Fruit fly (Drosophila melanogaster) whole organism, embryonic: ENCODE data around the gene CG6709.

ENCODE experiments used
- CG11093 ChIP-seq: fragments of 200-800 bp; sonication (Bioruptor generic); IDR thresholded peaks from 3 replicates; pipeline ENCODE4 v1.3.6; 2022; ENCODE audit warnings: missing biosample characterization, missing genetic modification characterization
- CG13287 ChIP-seq: fragments of 200-800 bp; sonication (Bioruptor generic); IDR thresholded peaks from 2 replicates; pipeline ENCODE4 v1.3.6; 2022; ENCODE audit warnings: missing biosample characterization, missing genetic modification characterization; ENCODE audit not compliant: partially characterized antibody
- CG15514 ChIP-seq: fragments of 200-800 bp; sonication (Bioruptor generic); optimal IDR thresholded peaks from 3 replicates; lab custom pipeline; 2017; ENCODE audit warnings: missing biosample characterization, missing genetic modification characterization, mild to moderate bottlenecking, moderate library complexity, missing genetic modification reagents
- CG1602 ChIP-seq: fragments of 200-800 bp; sonication (Bioruptor generic); optimal IDR thresholded peaks from 3 replicates; lab custom pipeline; 2016; ENCODE audit warnings: missing biosample characterization, missing genetic modification characterization
- CG17385 ChIP-seq: fragments of 200-800 bp; sonication (Bioruptor generic); optimal IDR thresholded peaks from 3 replicates; lab custom pipeline; 2018; ENCODE audit warnings: missing biosample characterization, mild to moderate bottlenecking, missing genetic modification characterization
- CG18476 ChIP-seq: fragments of 200-800 bp; sonication (Bioruptor generic); optimal IDR thresholded peaks from 2 replicates; lab custom pipeline; 2016; ENCODE audit warnings: missing biosample characterization, mild to moderate bottlenecking, missing genetic modification characterization
- CG2116 ChIP-seq: fragments of 200-800 bp; sonication (Bioruptor generic); optimal IDR thresholded peaks from 3 replicates; lab custom pipeline; 2018; ENCODE audit warnings: missing biosample characterization, mild to moderate bottlenecking, missing genetic modification characterization
- CG2202 ChIP-seq: fragments of 200-800 bp; sonication (Bioruptor generic); optimal IDR thresholded peaks from 2 replicates; lab custom pipeline; 2018; ENCODE audit warnings: missing biosample characterization, mild to moderate bottlenecking, missing genetic modification characterization
- CG32532 ChIP-seq: fragments of 200-800 bp; sonication (Bioruptor generic); IDR thresholded peaks from 2 replicates; pipeline ENCODE4 v1.3.6; 2022; ENCODE audit warnings: missing biosample characterization, missing genetic modification characterization
- CG3726 ChIP-seq: fragments of 200-800 bp; sonication (Bioruptor generic); IDR thresholded peaks from 3 replicates; pipeline ENCODE4, ENCODE4 v1.3.6; 2022; ENCODE audit warnings: missing biosample characterization, missing genetic modification characterization
- CG4617 ChIP-seq: fragments of 200-800 bp; sonication (Bioruptor generic); optimal IDR thresholded peaks from 3 replicates; lab custom pipeline; 2016; ENCODE audit warnings: missing biosample characterization, missing genetic modification characterization, borderline replicate concordance
- CG6175 ChIP-seq: fragments of 200-800 bp; sonication (Bioruptor generic); IDR thresholded peaks from 3 replicates; pipeline ENCODE4 v1.3.6; 2022; ENCODE audit warnings: missing biosample characterization, missing genetic modification characterization
- CG7556 ChIP-seq: fragments of 200-800 bp; sonication (Bioruptor generic); optimal IDR thresholded peaks from 2 replicates; lab custom pipeline; 2017; ENCODE audit warnings: missing biosample characterization, mild to moderate bottlenecking, missing genetic modification characterization
- CG7963 ChIP-seq: fragments of 200-800 bp; sonication (Bioruptor generic); IDR thresholded peaks from 3 replicates; pipeline ENCODE4 v1.3.6; 2022; ENCODE audit warnings: missing biosample characterization, missing genetic modification characterization; ENCODE audit not compliant: partially characterized antibody
- CG8089 ChIP-seq: fragments of 200-800 bp; sonication (Bioruptor generic); optimal IDR thresholded peaks from 3 replicates; lab custom pipeline; 2016; ENCODE audit warnings: missing biosample characterization, missing genetic modification characterization
- CG8290 ChIP-seq, 3 experiments: fragments of 200-800 bp; sonication (Bioruptor generic); optimal IDR thresholded peaks; 2 replicates each; lab custom pipeline; 2016 to 2019; ENCODE audit warnings: missing biosample characterization in 3 of 3, missing genetic modification characterization in 3 of 3, mild to moderate bottlenecking in 2 of 3, moderate library complexity in 1 of 3
- CG8478 ChIP-seq: fragments of >200 bp; optimal IDR thresholded peaks from 2 replicates; lab custom pipeline; 2018
- CG8944 ChIP-seq: fragments of 200-800 bp; sonication (Bioruptor generic); optimal IDR thresholded peaks from 3 replicates; lab custom pipeline; 2016; ENCODE audit warnings: missing biosample characterization, missing genetic modification characterization
- CG9215 ChIP-seq: fragments of 200-800 bp; sonication (Bioruptor generic); IDR thresholded peaks from 2 replicates; pipeline ENCODE4 v1.3.6; 2022; ENCODE audit warnings: missing biosample characterization, missing genetic modification characterization
- CG9437 ChIP-seq: fragments of 200-800 bp; sonication (Bioruptor generic); optimal IDR thresholded peaks from 2 replicates; lab custom pipeline; 2018; ENCODE audit warnings: missing biosample characterization, mild to moderate bottlenecking, missing genetic modification characterization
- CG9932 ChIP-seq: fragments of 200-800 bp; sonication (Bioruptor generic); IDR thresholded peaks from 2 replicates; pipeline ENCODE4 v1.3.6; 2022; ENCODE audit warnings: missing biosample characterization, missing genetic modification characterization
- Dbx ChIP-seq: fragments of 200-800 bp; sonication (Bioruptor generic); IDR thresholded peaks from 3 replicates; pipeline ENCODE4 v1.3.6; 2022; ENCODE audit warnings: missing biosample characterization, missing genetic modification characterization
- Dp ChIP-seq: fragments of 200-800 bp; sonication (Bioruptor generic); optimal IDR thresholded peaks from 2 replicates; lab custom pipeline; 2018; ENCODE audit warnings: missing biosample characterization, mild to moderate bottlenecking, missing genetic modification characterization, moderate library complexity
- HmgD ChIP-seq: fragments of 200-800 bp; sonication (Bioruptor generic); optimal IDR thresholded peaks from 3 replicates; lab custom pipeline; 2016; ENCODE audit warnings: missing biosample characterization, missing genetic modification characterization
- Hmx ChIP-seq: fragments of 200-800 bp; sonication (Bioruptor generic); optimal IDR thresholded peaks from 2 replicates; lab custom pipeline; 2016; ENCODE audit warnings: missing biosample characterization, missing genetic modification characterization
- Jarid2 ChIP-seq: fragments of 200-800 bp; sonication (Bioruptor generic); optimal IDR thresholded peaks from 3 replicates; lab custom pipeline; 2017; ENCODE audit warnings: mild to moderate bottlenecking, missing biosample characterization, missing genetic modification reagents, missing genetic modification characterization
- NC2β ChIP-seq: fragments of 200-800 bp; sonication (Bioruptor generic); optimal IDR thresholded peaks from 2 replicates; lab custom pipeline; 2016; ENCODE audit warnings: missing biosample characterization, missing genetic modification characterization
- Neu2 ChIP-seq: fragments of 200-800 bp; sonication (Bioruptor generic); optimal IDR thresholded peaks from 3 replicates; lab custom pipeline; 2016; ENCODE audit warnings: missing biosample characterization, missing genetic modification characterization, borderline replicate concordance
- Poxn ChIP-seq: fragments of 200-800 bp; sonication (Bioruptor generic); IDR thresholded peaks from 2 replicates; pipeline ENCODE4 v1.3.6; 2022; ENCODE audit warnings: missing biosample characterization, missing genetic modification characterization
- Sox102F ChIP-seq: fragments of 200-800 bp; sonication (Bioruptor generic); optimal IDR thresholded peaks from 2 replicates; lab custom pipeline; 2018; ENCODE audit warnings: missing biosample characterization, mild to moderate bottlenecking, missing genetic modification characterization, moderate library complexity
- Stat92E ChIP-seq, 3 experiments: fragments of >200 bp in 2 of 3; fragments of 200-800 bp in 1 of 3; sonication (Bioruptor generic) in 1 of 3; optimal IDR thresholded peaks; 2 replicates each; lab custom pipeline; 2017 to 2019; ENCODE audit warnings: missing biosample characterization in 3 of 3, missing genetic modification characterization in 3 of 3, mild to moderate bottlenecking in 1 of 3, moderate library complexity in 1 of 3
- bsh ChIP-seq, 2 experiments: fragments of 200-800 bp; sonication (Bioruptor generic); optimal IDR thresholded peaks; 2 replicates each; lab custom pipeline; 2017 to 2018; ENCODE audit warnings: mild to moderate bottlenecking in 2 of 2, missing biosample characterization in 2 of 2, missing genetic modification characterization in 2 of 2, moderate library complexity in 1 of 2
- dpn ChIP-seq, 2 experiments: fragments of 200-800 bp; sonication (Bioruptor generic); optimal IDR thresholded peaks; 3 replicates each; lab custom pipeline; 2016; ENCODE audit warnings: missing biosample characterization in 2 of 2, missing genetic modification characterization in 2 of 2
- exex ChIP-seq: fragments of 200-800 bp; sonication (Bioruptor generic); optimal IDR thresholded peaks from 4 replicates; lab custom pipeline; 2018; ENCODE audit warnings: missing biosample characterization, mild to moderate bottlenecking, missing genetic modification characterization, moderate library complexity
- fd102C ChIP-seq: fragments of 200-800 bp; sonication (Bioruptor generic); optimal IDR thresholded peaks from 2 replicates; lab custom pipeline; 2018; ENCODE audit warnings: missing biosample characterization, mild to moderate bottlenecking, missing genetic modification characterization, moderate library complexity
- fd64A ChIP-seq: fragments of 200-800 bp; sonication (Bioruptor generic); optimal IDR thresholded peaks from 3 replicates; lab custom pipeline; 2018; ENCODE audit warnings: missing biosample characterization, mild to moderate bottlenecking, missing genetic modification characterization
- fru ChIP-seq: fragments of >200 bp; optimal IDR thresholded peaks from 2 replicates; lab custom pipeline; 2017
- kay ChIP-seq: fragments of 200-800 bp; sonication (Bioruptor generic); optimal IDR thresholded peaks from 2 replicates; lab custom pipeline; 2016; ENCODE audit warnings: missing biosample characterization, missing genetic modification characterization
- lab ChIP-seq: fragments of 200-800 bp; sonication (Bioruptor generic); optimal IDR thresholded peaks from 3 replicates; lab custom pipeline; 2017; ENCODE audit warnings: missing biosample characterization, missing genetic modification characterization, mild to moderate bottlenecking, moderate library complexity, missing genetic modification reagents
- nerfin-2 ChIP-seq: fragments of 200-800 bp; sonication (Bioruptor generic); IDR thresholded peaks from 2 replicates; pipeline ENCODE4 v1.3.6; 2022; ENCODE audit warnings: missing biosample characterization, missing genetic modification characterization; ENCODE audit not compliant: partially characterized antibody
- otp ChIP-seq: fragments of 200-800 bp; sonication (Bioruptor generic); IDR thresholded peaks from 3 replicates; pipeline ENCODE4, ENCODE4 v1.3.6; 2022; ENCODE audit warnings: missing biosample characterization, missing genetic modification characterization
- pfk ChIP-seq: fragments of 200-800 bp; sonication (Bioruptor generic); optimal IDR thresholded peaks from 2 replicates; lab custom pipeline; 2018; ENCODE audit warnings: missing biosample characterization, mild to moderate bottlenecking, missing genetic modification characterization, moderate library complexity
- phol ChIP-seq: fragments of 200-800 bp; sonication (Bioruptor generic); optimal IDR thresholded peaks from 3 replicates; lab custom pipeline; 2018; ENCODE audit warnings: missing biosample characterization, mild to moderate bottlenecking, missing genetic modification characterization, moderate library complexity
- pzg ChIP-seq: fragments of 200-800 bp; sonication (Bioruptor generic); optimal IDR thresholded peaks from 3 replicates; lab custom pipeline; 2018; ENCODE audit warnings: missing biosample characterization, mild to moderate bottlenecking, missing genetic modification characterization, moderate library complexity
- row ChIP-seq: fragments of 200-800 bp; sonication (Bioruptor generic); IDR thresholded peaks from 3 replicates; pipeline ENCODE4 v1.3.6; 2022; ENCODE audit warnings: missing biosample characterization, missing genetic modification characterization
- sd ChIP-seq: fragments of 200-800 bp; sonication (Bioruptor generic); optimal IDR thresholded peaks from 3 replicates; lab custom pipeline; 2018; ENCODE audit warnings: missing biosample characterization, mild to moderate bottlenecking, missing genetic modification characterization, moderate library complexity
- sisA ChIP-seq: fragments of 200-800 bp; sonication (Bioruptor generic); IDR thresholded peaks from 2 replicates; pipeline ENCODE4 v1.3.6; 2022; ENCODE audit warnings: missing biosample characterization, missing genetic modification characterization
- twi ChIP-seq: fragments of 200-800 bp; optimal IDR thresholded peaks from 2 replicates; lab custom pipeline; 2019; ENCODE audit warnings: missing biosample characterization, mild to moderate bottlenecking, missing genetic modification characterization, moderate library complexity
- unc-4 ChIP-seq: fragments of 200-800 bp; sonication (Bioruptor generic); IDR thresholded peaks from 2 replicates; pipeline ENCODE4 v1.3.6; 2022; ENCODE audit warnings: missing biosample characterization, missing genetic modification characterization; ENCODE audit not compliant: partially characterized antibody

CG6709 gene

DNA sequence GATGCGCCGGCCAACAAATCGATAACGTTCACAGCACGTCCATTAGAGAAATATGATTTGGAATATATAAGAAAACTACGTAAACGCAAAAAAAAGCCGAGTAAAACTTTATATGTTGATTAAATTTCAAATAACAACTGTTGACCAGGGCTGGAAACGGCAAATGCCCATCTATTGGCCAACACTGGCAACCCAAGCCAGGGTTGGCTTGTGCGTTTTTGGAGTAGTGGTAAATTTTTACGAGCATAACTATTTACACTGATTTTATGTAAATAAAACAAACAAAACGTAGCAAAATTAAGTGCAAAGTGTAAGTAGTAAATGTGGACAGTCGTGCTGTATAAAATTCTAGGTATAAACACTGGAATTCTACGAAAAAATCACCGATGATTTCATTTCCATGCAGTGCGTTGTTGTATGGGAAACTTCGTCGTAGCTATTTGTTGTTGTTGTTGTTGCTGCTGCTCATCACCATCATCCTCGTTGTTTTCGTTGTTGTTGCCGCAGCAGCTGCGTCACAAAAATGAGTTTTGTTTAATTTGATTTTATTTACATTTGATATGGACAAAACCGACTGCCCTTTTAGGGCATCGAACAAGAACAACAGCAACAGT, 4.6 kb upstream of the CG6709 start, which contains the start of gene nudE (continued):
- no peak for TF ChIP-seq Stat92E (GFP tag; optimal IDR thresholded peaks at IDR 0.05; lab: Kevin White, UChicago)
- TF ChIP-seq CG8089 (GFP tag; lab: Kevin White, UChicago): no peak
- no peak for TF ChIP-seq CG7963 (GFP tag; lab: Robert Waterston, UW)
- TF ChIP-seq CG3726: no peak
- TF ChIP-seq lab (GFP tag; lab: Kevin White, UChicago): peak; percentile 55
- peak; percentile 17 for TF ChIP-seq Neu2 (GFP tag; lab: Kevin White, UChicago)
- TF ChIP-seq CG2116: peak; percentile 26
- TF ChIP-seq Dp: peak; percentile 51
- TF ChIP-seq otp (GFP tag; lab: Robert Waterston, UW): no peak
- no peak for TF ChIP-seq CG9215 (GFP tag; lab: Robert Waterston, UW)
- TF ChIP-seq CG1602 (GFP tag; lab: Kevin White, UChicago): no peak
- TF ChIP-seq CG8478 (lab: Kevin White, UChicago): no peak
- TF ChIP-seq CG15514 (GFP tag; lab: Kevin White, UChicago): no peak
- no peak for TF ChIP-seq CG9437 (GFP tag; lab: Kevin White, UChicago)
- TF ChIP-seq CG8290 (GFP tag; optimal IDR thresholded peaks at IDR 0.05; lab: Kevin White, UChicago): peak; percentile 8
- peak in 1 of 2 experiments; percentile 39 for TF ChIP-seq CG8290 (tag; optimal IDR thresholded peaks at IDR 0.05; lab: Kevin White, UChicago)
- TF ChIP-seq Sox102F (GFP tag; lab: Kevin White, UChicago): no peak
- TF ChIP-seq pzg: peak; percentile 64
- peak; percentile 35 for TF ChIP-seq CG32532
- peak; percentile 10 for TF ChIP-seq HmgD (GFP tag; lab: Kevin White, UChicago)
- peak; percentile 72 for TF ChIP-seq CG4617
- TF ChIP-seq unc-4 (GFP tag; lab: Robert Waterston, UW): no peak
- TF ChIP-seq sd (tag; lab: Kevin White, UChicago): no peak
- TF ChIP-seq CG6175: no peak
- no peak for TF ChIP-seq CG13287
- no peak for TF ChIP-seq fru (lab: Kevin White, UChicago)
- TF ChIP-seq CG11093 (GFP tag; lab: Robert Waterston, UW): no peak
- TF ChIP-seq Jarid2 (GFP tag; lab: Kevin White, UChicago): no peak
- peak; percentile 20 to 63 for TF ChIP-seq dpn (GFP tag; optimal IDR thresholded peaks at IDR 0.05; lab: Kevin White, UChicago)
- TF ChIP-seq row: peak; percentile 28; the same call in 2 of the 3 replicates
- no peak for TF ChIP-seq kay (GFP tag; lab: Kevin White, UChicago)
- TF ChIP-seq CG7556: peak; percentile 5
- TF ChIP-seq Dbx: peak; percentile 40; the same call in 1 of the 3 replicates
- no peak for TF ChIP-seq fd102C (GFP tag; lab: Kevin White, UChicago)
- TF ChIP-seq phol (tag; lab: Kevin White, UChicago): peak; percentile 24
- TF ChIP-seq sisA (GFP tag; lab: Robert Waterston, UW): peak; percentile 18; the same call in 1 of the 2 replicates
- TF ChIP-seq nerfin-2 (GFP tag; lab: Robert Waterston, UW): no peak
- TF ChIP-seq CG8944 (GFP tag; lab: Kevin White, UChicago): peak; percentile 41
- TF ChIP-seq CG17385: peak; percentile 22
- no peak for TF ChIP-seq CG18476 (GFP tag; lab: Kevin White, UChicago)
- TF ChIP-seq twi: no peak
- TF ChIP-seq exex (tag; lab: Kevin White, UChicago): no peak
- TF ChIP-seq fd64A (GFP tag; lab: Kevin White, UChicago): no peak
- TF ChIP-seq CG9932 (GFP tag; lab: Robert Waterston, UW): peak; percentile 65
- TF ChIP-seq Poxn (GFP tag; lab: Robert Waterston, UW): no peak
- TF ChIP-seq pfk (GFP tag; lab: Kevin White, UChicago): no peak
- no peak for TF ChIP-seq bsh (GFP tag; optimal IDR thresholded peaks at IDR 0.05; lab: Kevin White, UChicago)
- no peak for TF ChIP-seq Hmx (GFP tag; lab: Kevin White, UChicago)
- TF ChIP-seq NC2β (GFP tag; lab: Kevin White, UChicago): no peak
- no peak for TF ChIP-seq CG2202 (tag; lab: Kevin White, UChicago)
